Fruit fly (Drosophila melanogaster) whole organism, embryonic: Measurements from ENCODE around the gene CG32679.
A peak's percentile ranks its signal among the peaks of the same experiment; 100 is the strongest.

ENCODE experiments used
- Abd-B ChIP-seq: fragments of 200-800 bp; sonication (Bioruptor generic); optimal IDR thresholded peaks from 2 replicates; lab custom pipeline; 2018; ENCODE audit warnings: missing biosample characterization, mild to moderate bottlenecking, missing genetic modification characterization, moderate library complexity
- B-H2 ChIP-seq: fragments of 200-800 bp; sonication (Bioruptor generic); optimal IDR thresholded peaks from 2 replicates; lab custom pipeline; 2018; ENCODE audit warnings: missing biosample characterization, mild to moderate bottlenecking, missing genetic modification characterization
- BEAF-32 ChIP-seq: fragments of 200-800 bp; sonication (Bioruptor generic); optimal IDR thresholded peaks from 3 replicates; lab custom pipeline; 2017; ENCODE audit warnings: missing biosample characterization, missing genetic modification characterization, mild to moderate bottlenecking, moderate library complexity, missing genetic modification reagents
- CG11695 ChIP-seq: fragments of 200-800 bp; sonication (Bioruptor generic); IDR thresholded peaks from 3 replicates; pipeline ENCODE4 v1.3.6; 2022; ENCODE audit warnings: missing biosample characterization, missing genetic modification characterization
- CG12155 ChIP-seq: fragments of 200-800 bp; sonication (Bioruptor generic); optimal IDR thresholded peaks from 3 replicates; lab custom pipeline; 2016; ENCODE audit warnings: missing biosample characterization, missing genetic modification characterization
- CG13287 ChIP-seq: fragments of 200-800 bp; sonication (Bioruptor generic); IDR thresholded peaks from 2 replicates; pipeline ENCODE4 v1.3.6; 2022; ENCODE audit warnings: missing biosample characterization, missing genetic modification characterization; ENCODE audit not compliant: partially characterized antibody
- CG13894 ChIP-seq: fragments of 200-800 bp; sonication (Bioruptor generic); optimal IDR thresholded peaks from 3 replicates; lab custom pipeline; 2018; ENCODE audit warnings: missing biosample characterization, mild to moderate bottlenecking, missing genetic modification characterization, moderate library complexity
- CG14014 ChIP-seq: fragments of 200-800 bp; sonication (Bioruptor generic); IDR thresholded peaks from 2 replicates; pipeline ENCODE4 v1.3.6; 2022; ENCODE audit warnings: missing biosample characterization, missing genetic modification characterization
- CG15601 ChIP-seq: fragments of 200-800 bp; sonication (Bioruptor generic); optimal IDR thresholded peaks from 3 replicates; lab custom pipeline; 2019; ENCODE audit warnings: missing biosample characterization, mild to moderate bottlenecking, missing genetic modification characterization, moderate library complexity
- CG15696 ChIP-seq: fragments of 200-800 bp; sonication (Bioruptor generic); optimal IDR thresholded peaks from 2 replicates; lab custom pipeline; 2019; ENCODE audit warnings: missing biosample characterization, mild to moderate bottlenecking, missing genetic modification characterization, moderate library complexity
- CG16779 ChIP-seq: fragments of 200-800 bp; sonication (Bioruptor generic); IDR thresholded peaks from 2 replicates; pipeline ENCODE4 v1.3.6; 2022; ENCODE audit warnings: missing biosample characterization, missing genetic modification characterization
- CG17385 ChIP-seq: fragments of 200-800 bp; sonication (Bioruptor generic); optimal IDR thresholded peaks from 3 replicates; lab custom pipeline; 2018; ENCODE audit warnings: missing biosample characterization, mild to moderate bottlenecking, missing genetic modification characterization
- CG2116 ChIP-seq: fragments of 200-800 bp; sonication (Bioruptor generic); optimal IDR thresholded peaks from 3 replicates; lab custom pipeline; 2018; ENCODE audit warnings: missing biosample characterization, mild to moderate bottlenecking, missing genetic modification characterization
- CG3065 ChIP-seq: fragments of 200-800 bp; sonication (Bioruptor generic); optimal IDR thresholded peaks from 2 replicates; lab custom pipeline; 2016; ENCODE audit warnings: missing biosample characterization, missing genetic modification characterization
- CG3726 ChIP-seq: fragments of 200-800 bp; sonication (Bioruptor generic); IDR thresholded peaks from 3 replicates; pipeline ENCODE4, ENCODE4 v1.3.6; 2022; ENCODE audit warnings: missing biosample characterization, missing genetic modification characterization
- CG3995 ChIP-seq: fragments of 200-800 bp; sonication (Bioruptor generic); optimal IDR thresholded peaks from 3 replicates; lab custom pipeline; 2016; ENCODE audit warnings: missing biosample characterization, missing genetic modification characterization
- CG4820 ChIP-seq: fragments of 200-800 bp; sonication (Bioruptor generic); optimal IDR thresholded peaks from 3 replicates; lab custom pipeline; 2016; ENCODE audit warnings: missing biosample characterization, missing genetic modification characterization
- CG6175 ChIP-seq: fragments of 200-800 bp; sonication (Bioruptor generic); IDR thresholded peaks from 3 replicates; pipeline ENCODE4 v1.3.6; 2022; ENCODE audit warnings: missing biosample characterization, missing genetic modification characterization
- CG6689 ChIP-seq: fragments of 200-800 bp; sonication (Bioruptor generic); IDR thresholded peaks from 2 replicates; pipeline ENCODE4 v1.3.6; 2022; ENCODE audit warnings: missing biosample characterization, missing genetic modification characterization
- CG9215 ChIP-seq: fragments of 200-800 bp; sonication (Bioruptor generic); IDR thresholded peaks from 2 replicates; pipeline ENCODE4 v1.3.6; 2022; ENCODE audit warnings: missing biosample characterization, missing genetic modification characterization
- CG9609 ChIP-seq: fragments of 200-800 bp; sonication (Bioruptor generic); optimal IDR thresholded peaks from 3 replicates; lab custom pipeline; 2016; ENCODE audit warnings: missing biosample characterization, missing genetic modification characterization
- Dll ChIP-seq: fragments of 200-800 bp; sonication (Bioruptor generic); IDR thresholded peaks from 4 replicates; pipeline ENCODE4 v1.3.6; 2022; ENCODE audit warnings: missing biosample characterization, missing genetic modification characterization; ENCODE audit not compliant: partially characterized antibody
- Dp ChIP-seq: fragments of 200-800 bp; sonication (Bioruptor generic); optimal IDR thresholded peaks from 2 replicates; lab custom pipeline; 2018; ENCODE audit warnings: missing biosample characterization, mild to moderate bottlenecking, missing genetic modification characterization, moderate library complexity
- Drgx ChIP-seq: fragments of 200-800 bp; sonication (Bioruptor generic); IDR thresholded peaks from 2 replicates; pipeline ENCODE4 v1.3.6; 2022; ENCODE audit warnings: missing biosample characterization, missing genetic modification characterization
- ERR ChIP-seq: fragments of 200-800 bp; sonication (Bioruptor generic); optimal IDR thresholded peaks from 2 replicates; lab custom pipeline; 2016; ENCODE audit warnings: missing biosample characterization, missing genetic modification characterization
- HLH3B ChIP-seq: fragments of 200-800 bp; sonication (Bioruptor generic); IDR thresholded peaks from 2 replicates; pipeline ENCODE4 v1.3.6; 2022; ENCODE audit warnings: missing biosample characterization, missing genetic modification characterization
- HLH4C ChIP-seq: fragments of 200-800 bp; sonication (Bioruptor generic); IDR thresholded peaks from 3 replicates; pipeline ENCODE4 v1.3.6; 2022; ENCODE audit warnings: missing biosample characterization, missing genetic modification characterization; ENCODE audit not compliant: partially characterized antibody
- HmgD ChIP-seq: fragments of 200-800 bp; sonication (Bioruptor generic); optimal IDR thresholded peaks from 3 replicates; lab custom pipeline; 2016; ENCODE audit warnings: missing biosample characterization, missing genetic modification characterization
- Lpt ChIP-seq: fragments of >200 bp; optimal IDR thresholded peaks from 2 replicates; lab custom pipeline; 2018; ENCODE audit warnings: missing biosample characterization, missing genetic modification characterization
- NK7.1 ChIP-seq: fragments of 200-800 bp; sonication (Bioruptor generic); optimal IDR thresholded peaks from 3 replicates; lab custom pipeline; 2016; ENCODE audit warnings: missing biosample characterization, missing genetic modification characterization
- Nf-YA ChIP-seq: fragments of 200-800 bp; sonication (Bioruptor generic); IDR thresholded peaks from 2 replicates; pipeline ENCODE4 v1.3.6; 2022; ENCODE audit warnings: missing biosample characterization, missing genetic modification characterization
- Nf-YB ChIP-seq: fragments of 200-800 bp; sonication (Bioruptor generic); optimal IDR thresholded peaks from 3 replicates; lab custom pipeline; 2019; ENCODE audit warnings: missing biosample characterization, mild to moderate bottlenecking, missing genetic modification characterization, moderate library complexity
- Rfx ChIP-seq: fragments of 200-800 bp; sonication (Bioruptor generic); IDR thresholded peaks from 2 replicates; pipeline ENCODE4 v1.3.6; 2022; ENCODE audit warnings: missing biosample characterization, missing genetic modification characterization
- Rx ChIP-seq: fragments of 200-800 bp; sonication (Bioruptor generic); IDR thresholded peaks from 2 replicates; pipeline ENCODE4 v1.3.6; 2022; ENCODE audit warnings: missing biosample characterization, missing genetic modification characterization
- Sin3A ChIP-seq: fragments of >200 bp; optimal IDR thresholded peaks from 2 replicates; lab custom pipeline; 2018
- TFAM ChIP-seq: fragments of 200-800 bp; sonication (Bioruptor generic); optimal IDR thresholded peaks from 2 replicates; lab custom pipeline; 2017; ENCODE audit warnings: missing biosample characterization, missing genetic modification characterization, inconsistent platforms
- Tbp ChIP-seq: fragments of >200 bp; optimal IDR thresholded peaks from 2 replicates; lab custom pipeline; 2018; ENCODE audit warnings: missing biosample characterization, missing genetic modification characterization
- Xbp1 ChIP-seq: fragments of 200-800 bp; sonication (Bioruptor generic); optimal IDR thresholded peaks from 3 replicates; lab custom pipeline; 2016; ENCODE audit warnings: missing biosample characterization, mild to moderate bottlenecking, missing genetic modification characterization
- abd-A ChIP-seq: fragments of 200-800 bp; sonication (Bioruptor generic); optimal IDR thresholded peaks from 3 replicates; lab custom pipeline; 2019; ENCODE audit warnings: missing biosample characterization, mild to moderate bottlenecking, missing genetic modification characterization, moderate library complexity
- chinmo ChIP-seq: fragments of 200-800 bp; sonication (Bioruptor generic); IDR thresholded peaks from 4 replicates; pipeline ENCODE4 v1.3.6; 2022; ENCODE audit warnings: missing biosample characterization, missing genetic modification characterization; ENCODE audit not compliant: partially characterized antibody
- da ChIP-seq: fragments of 200-800 bp; sonication (Bioruptor generic); optimal IDR thresholded peaks from 2 replicates; lab custom pipeline; 2016; ENCODE audit warnings: missing biosample characterization, missing genetic modification characterization
- gcm ChIP-seq: fragments of 200-800 bp; sonication (Bioruptor generic); optimal IDR thresholded peaks from 2 replicates; lab custom pipeline; 2019; ENCODE audit warnings: missing biosample characterization, mild to moderate bottlenecking, missing genetic modification characterization, moderate library complexity
- ham ChIP-seq: fragments of 200-800 bp; sonication (Bioruptor generic); IDR thresholded peaks from 2 replicates; pipeline ENCODE4 v1.3.6; 2022; ENCODE audit warnings: missing biosample characterization, missing genetic modification characterization
- jumu ChIP-seq: fragments of 200-800 bp; sonication (Bioruptor generic); optimal IDR thresholded peaks from 3 replicates; lab custom pipeline; 2016; ENCODE audit warnings: missing biosample characterization, missing genetic modification characterization
- luna ChIP-seq: fragments of 200-800 bp; sonication (Bioruptor generic); optimal IDR thresholded peaks from 2 replicates; lab custom pipeline; 2016; ENCODE audit warnings: missing biosample characterization, missing genetic modification characterization
- mam ChIP-seq: fragments of 200-800 bp; sonication (Bioruptor generic); optimal IDR thresholded peaks from 3 replicates; lab custom pipeline; 2016; ENCODE audit warnings: missing biosample characterization, missing genetic modification characterization
- sens ChIP-seq: fragments of 200-800 bp; sonication (Bioruptor generic); peaks from one replicate; lab custom pipeline; 2016; ENCODE audit warnings: missing biosample characterization, missing genetic modification characterization
- ssp ChIP-seq: fragments of 200-800 bp; sonication (Bioruptor generic); IDR thresholded peaks from 2 replicates; pipeline ENCODE4 v1.3.6; 2022; ENCODE audit warnings: missing biosample characterization, missing genetic modification characterization
- stc ChIP-seq: fragments of 200-800 bp; sonication (Bioruptor generic); IDR thresholded peaks from 2 replicates; pipeline ENCODE4 v1.3.6; 2022; ENCODE audit warnings: missing biosample characterization, missing genetic modification characterization
- ttk ChIP-seq: fragments of 200-800 bp; sonication (Bioruptor generic); IDR thresholded peaks from 2 replicates; pipeline ENCODE4 v2.1.2; 2022; ENCODE audit warnings: missing biosample characterization, missing genetic modification characterization
- vvl ChIP-seq: fragments of 200-800 bp; sonication (Bioruptor generic); IDR thresholded peaks from 2 replicates; pipeline ENCODE4 v1.3.6; 2022; ENCODE audit warnings: missing biosample characterization, missing genetic modification characterization
- zf30C ChIP-seq: fragments of 200-800 bp; sonication (Bioruptor generic); optimal IDR thresholded peaks from 3 replicates; lab custom pipeline; 2018; ENCODE audit warnings: missing biosample characterization, mild to moderate bottlenecking, missing genetic modification characterization

Gene CG32679

dm6 chrX:10365748-10366415 lies 1.4 kb downstream of the CG32679 start (continued):
- TF ChIP-seq mam (GFP tag; lab: Kevin White, UChicago) (no peak), CG3065 (GFP tag; lab: Kevin White, UChicago) (no peak), CG2116 (GFP tag; lab: Kevin White, UChicago) (peak; percentile 57), Drgx (GFP tag; lab: Robert Waterston, UW) (no peak), TFAM (GFP tag; lab: Kevin White, UChicago) (no peak), CG17385 (GFP tag; lab: Kevin White, UChicago) (no peak), ham (no peak), CG11695 (GFP tag; lab: Robert Waterston, UW) (no peak), da (GFP tag; lab: Kevin White, UChicago) (no peak), Nf-YB (GFP tag; lab: Kevin White, UChicago) (no peak), Abd-B (GFP tag; lab: Kevin White, UChicago) (no peak), Dll (peak; percentile 92), HLH4C (GFP tag; lab: Robert Waterston, UW) (peak; percentile 97), Rfx (GFP tag; lab: Robert Waterston, UW) (0 out of 2 replicates have a peak, but pooled peaks have one; percentile 21), BEAF-32 (GFP tag; lab: Kevin White, UChicago) (peak; percentile 86), CG3995 (GFP tag; lab: Kevin White, UChicago) (no peak), CG16779 (GFP tag; lab: Robert Waterston, UW) (no peak), zf30C (GFP tag; lab: Kevin White, UChicago) (no peak), ssp (GFP tag; lab: Robert Waterston, UW) (no peak), luna (GFP tag; lab: Kevin White, UChicago) (no peak), Tbp (no peak), chinmo (GFP tag; lab: Robert Waterston, UW) (peak; percentile 92), CG6175 (GFP tag; lab: Robert Waterston, UW) (no peak), HmgD (no peak), gcm (GFP tag; lab: Kevin White, UChicago) (peak; percentile 10), CG14014 (no peak), CG9609 (GFP tag; lab: Kevin White, UChicago) (no peak), CG4820 (no peak), CG13287 (GFP tag; lab: Robert Waterston, UW) (peak; percentile 91), jumu (GFP tag; lab: Kevin White, UChicago) (no peak), CG3726 (GFP tag; lab: Robert Waterston, UW) (no peak), HLH3B (GFP tag; lab: Robert Waterston, UW) (no peak), Sin3A (lab: Kevin White, UChicago) (peak; percentile 50), CG6689 (GFP tag; lab: Robert Waterston, UW) (no peak), CG15601 (tag; lab: Kevin White, UChicago) (peak; percentile 33), ERR (no peak), CG12155 (GFP tag; lab: Kevin White, UChicago) (no peak), CG9215 (GFP tag; lab: Robert Waterston, UW) (no peak), sens (GFP tag; lab: Kevin White, UChicago) (peak; percentile 82), Rx (GFP tag; lab: Robert Waterston, UW) (no peak), vvl (no peak), Dp (GFP tag; lab: Kevin White, UChicago) (peak; percentile 68), abd-A (tag; lab: Kevin White, UChicago) (peak; percentile 11), CG15696 (peak; percentile 58), ttk (no peak), Lpt (GFP tag; lab: Kevin White, UChicago) (no peak), B-H2 (GFP tag; lab: Kevin White, UChicago) (peak; percentile 17), Nf-YA (no peak), Xbp1 (no peak), CG13894 (tag; lab: Kevin White, UChicago) (peak; percentile 31), NK7.1 (GFP tag; lab: Kevin White, UChicago) (no peak), stc (GFP tag; lab: Robert Waterston, UW) (no peak)
